Worm (Caenorhabditis elegans) whole organism, late embryonic: Measurements from ENCODE around the gene K01A12.2.

Source experiments
- C08G9.2 ChIP-seq: sonication (generic microtip); optimal IDR thresholded peaks from 2 replicates; lab custom pipeline; 2016; ENCODE audit warnings: mild to moderate bottlenecking, missing genetic modification characterization, moderate library complexity, missing compliant biosample characterization
- C38D4.7 ChIP-seq: fragments of 200-800 bp; sonication (Bioruptor generic); optimal IDR thresholded peaks from 2 replicates; lab custom pipeline; 2018; ENCODE audit warnings: mild to moderate bottlenecking, missing genetic modification characterization, moderate library complexity, missing compliant biosample characterization
- K02D7.2 ChIP-seq: sonication (generic microtip); optimal IDR thresholded peaks from 2 replicates; lab custom pipeline; 2017; ENCODE audit warnings: mild to moderate bottlenecking, missing genetic modification characterization, missing compliant biosample characterization
- K09A11.1 ChIP-seq: sonication (generic microtip); optimal IDR thresholded peaks from 2 replicates; lab custom pipeline; 2017; ENCODE audit warnings: antibody characterized with exemption, mild to moderate bottlenecking, missing genetic modification characterization, missing compliant biosample characterization; ENCODE audit not compliant: insufficient read depth
- ama-1 ChIP-seq: fragments of 150-350 bp; optimal IDR thresholded peaks from 2 replicates; lab custom pipeline; 2014
- ceh-18 ChIP-seq: sonication (generic microtip); optimal IDR thresholded peaks from 2 replicates; lab custom pipeline; 2016; ENCODE audit warnings: missing genetic modification characterization, missing compliant biosample characterization
- ceh-19 ChIP-seq: fragments of 200-800 bp; sonication (Bioruptor generic); optimal IDR thresholded peaks from 2 replicates; lab custom pipeline; 2018; ENCODE audit warnings: mild to moderate bottlenecking, missing genetic modification characterization, missing compliant biosample characterization
- ceh-30 ChIP-seq: fragments of 150-350 bp; optimal IDR thresholded peaks from 2 replicates; lab custom pipeline; 2014; ENCODE audit warnings: missing biosample characterization, missing genetic modification characterization
- ceh-31 ChIP-seq: sonication (generic microtip); optimal IDR thresholded peaks from 2 replicates; lab custom pipeline; 2016; ENCODE audit warnings: missing genetic modification characterization, missing compliant biosample characterization
- ceh-48 ChIP-seq: sonication (generic microtip); optimal IDR thresholded peaks from 2 replicates; lab custom pipeline; 2016; ENCODE audit warnings: missing genetic modification characterization, inconsistent platforms, missing compliant biosample characterization
- che-1 ChIP-seq: sonication (generic microtip); optimal IDR thresholded peaks from 2 replicates; lab custom pipeline; 2016; ENCODE audit warnings: mild to moderate bottlenecking, missing genetic modification characterization, missing compliant biosample characterization
- dve-1 ChIP-seq: sonication (generic microtip); optimal IDR thresholded peaks from 2 replicates; lab custom pipeline; 2017; ENCODE audit warnings: antibody characterized with exemption, mild to moderate bottlenecking, missing genetic modification characterization, missing compliant biosample characterization
- elt-2 ChIP-seq: sonication (generic microtip); optimal IDR thresholded peaks from 2 replicates; lab custom pipeline; 2016; ENCODE audit warnings: missing genetic modification reagents, missing genetic modification characterization, missing compliant biosample characterization
- ets-4 ChIP-seq: sonication (generic microtip); optimal IDR thresholded peaks from 2 replicates; lab custom pipeline; 2016; ENCODE audit warnings: missing genetic modification characterization, missing compliant biosample characterization
- fax-1 ChIP-seq: sonication (generic microtip); optimal IDR thresholded peaks from 2 replicates; lab custom pipeline; 2016; ENCODE audit warnings: missing genotype, missing genetic modification characterization, missing compliant biosample characterization
- fkh-6 ChIP-seq: sonication (generic microtip); optimal IDR thresholded peaks from 2 replicates; lab custom pipeline; 2016; ENCODE audit warnings: missing genetic modification characterization, missing compliant biosample characterization
- gmeb-2 ChIP-seq: sonication (generic microtip); optimal IDR thresholded peaks from 2 replicates; lab custom pipeline; 2016; ENCODE audit warnings: missing genetic modification characterization, inconsistent platforms, missing compliant biosample characterization
- hlh-13 ChIP-seq: fragments of 200-800 bp; sonication (Bioruptor generic); optimal IDR thresholded peaks from 2 replicates; lab custom pipeline; 2018; ENCODE audit warnings: mild to moderate bottlenecking, missing genetic modification characterization, missing compliant biosample characterization
- hlh-6 ChIP-seq: sonication (generic microtip); optimal IDR thresholded peaks from 2 replicates; lab custom pipeline; 2016; ENCODE audit warnings: missing genotype, missing genetic modification characterization, missing compliant biosample characterization
- hlh-8 ChIP-seq: sonication (generic microtip); optimal IDR thresholded peaks from 2 replicates; lab custom pipeline; 2016; ENCODE audit warnings: missing genotype, missing genetic modification characterization, missing compliant biosample characterization
- madf-2 ChIP-seq: sonication (generic microtip); optimal IDR thresholded peaks from 2 replicates; lab custom pipeline; 2017; ENCODE audit warnings: missing genetic modification characterization, missing compliant biosample characterization
- mec-3 ChIP-seq: sonication (generic microtip); optimal IDR thresholded peaks from 2 replicates; lab custom pipeline; 2016; ENCODE audit warnings: borderline replicate concordance, missing genetic modification characterization, missing compliant biosample characterization
- nhr-11 ChIP-seq: fragments of 150-350 bp; optimal IDR thresholded peaks from 2 replicates; lab custom pipeline; 2014; ENCODE audit warnings: missing biosample characterization, missing genetic modification characterization
- nhr-232 ChIP-seq: sonication (generic microtip); optimal IDR thresholded peaks from 2 replicates; lab custom pipeline; 2016; ENCODE audit warnings: missing genetic modification characterization, missing compliant biosample characterization
- pag-3 ChIP-seq: sonication (generic microtip); optimal IDR thresholded peaks from 2 replicates; lab custom pipeline; 2016; ENCODE audit warnings: missing compliant biosample characterization, missing genetic modification characterization, borderline replicate concordance
- pax-1 ChIP-seq: fragments of 150-350 bp; optimal IDR thresholded peaks from 2 replicates; lab custom pipeline; 2014; ENCODE audit warnings: missing biosample characterization, missing genetic modification characterization
- pha-2 ChIP-seq: sonication (generic microtip); optimal IDR thresholded peaks from 2 replicates; lab custom pipeline; 2017; ENCODE audit warnings: mild to moderate bottlenecking, missing genetic modification characterization, missing compliant biosample characterization
- pha-4 ChIP-seq: fragments of 150-350 bp; optimal IDR thresholded peaks from 2 replicates; lab custom pipeline; 2018; ENCODE audit warnings: missing biosample characterization, missing genetic modification reagents, missing genetic modification characterization
- pqm-1 ChIP-seq: sonication (generic microtip); optimal IDR thresholded peaks from 2 replicates; lab custom pipeline; 2016; ENCODE audit warnings: missing genetic modification characterization, missing compliant biosample characterization
- pros-1 ChIP-seq: fragments of 150-350 bp; optimal IDR thresholded peaks from 2 replicates; lab custom pipeline; 2014; ENCODE audit warnings: missing biosample characterization, missing genetic modification reagents, missing genetic modification characterization
- rnt-1 ChIP-seq: sonication (generic microtip); optimal IDR thresholded peaks from 2 replicates; lab custom pipeline; 2016; ENCODE audit warnings: missing genetic modification characterization, missing compliant biosample characterization
- sdc-2 ChIP-seq: sonication (generic microtip); optimal IDR thresholded peaks from 2 replicates; lab custom pipeline; 2016; ENCODE audit warnings: missing genotype, missing genetic modification characterization, missing compliant biosample characterization
- sox-2 ChIP-seq: fragments of 200-800 bp; sonication (Bioruptor generic); IDR thresholded peaks from 2 replicates; pipeline ENCODE4 v1.3.6; 2022; ENCODE audit warnings: missing genetic modification reagents, missing genetic modification characterization, missing compliant biosample characterization
- syd-9 ChIP-seq: sonication (generic microtip); optimal IDR thresholded peaks from 2 replicates; lab custom pipeline; 2016; ENCODE audit warnings: mild to moderate bottlenecking, missing genetic modification characterization, moderate library complexity, missing compliant biosample characterization
- ttx-3 ChIP-seq: sonication (generic microtip); optimal IDR thresholded peaks from 2 replicates; lab custom pipeline; 2016; ENCODE audit warnings: missing genetic modification reagents, missing genetic modification characterization, missing compliant biosample characterization
- unc-42 ChIP-seq: sonication (generic microtip); optimal IDR thresholded peaks from 2 replicates; lab custom pipeline; 2016; ENCODE audit warnings: missing genotype, missing genetic modification characterization, missing compliant biosample characterization
- unc-55 ChIP-seq: sonication (generic microtip); optimal IDR thresholded peaks from 2 replicates; lab custom pipeline; 2017; ENCODE audit warnings: missing biosample characterization, missing genetic modification reagents, missing genetic modification characterization
- unc-86 ChIP-seq: sonication (generic microtip); optimal IDR thresholded peaks from 2 replicates; lab custom pipeline; 2016; ENCODE audit warnings: missing genetic modification characterization, missing compliant biosample characterization
- zip-5 ChIP-seq: sonication (generic microtip); optimal IDR thresholded peaks from 2 replicates; lab custom pipeline; 2016; ENCODE audit warnings: missing genetic modification characterization, missing compliant biosample characterization
- ztf-16 ChIP-seq: sonication (generic microtip); optimal IDR thresholded peaks from 2 replicates; lab custom pipeline; 2017; ENCODE audit warnings: missing genetic modification characterization, missing compliant biosample characterization

Gene K01A12.2

ce11 chrX:8646287-8646686, 33.1 kb downstream of the K01A12.2 start (continued):
- TF ChIP-seq unc-55 (no peak), gmeb-2 (tag; lab: Kevin White, UChicago) (peak; percentile 53), madf-2 (peak; percentile 24), C08G9.2 (tag; lab: Kevin White, UChicago) (peak; percentile 66), ceh-18 (peak; percentile 29), rnt-1 (tag; lab: Kevin White, UChicago) (peak; percentile 21), nhr-232 (tag; lab: Kevin White, UChicago) (peak; percentile 68), hlh-8 (tag; lab: Kevin White, UChicago) (no peak), zip-5 (tag; lab: Kevin White, UChicago) (peak; percentile 45), K02D7.2 (tag; lab: Kevin White, UChicago) (peak; percentile 56), pros-1 (tag; lab: Kevin White, UChicago) (no peak), dve-1 (tag; lab: Kevin White, UChicago) (peak; percentile 17), nhr-11 (tag; lab: Kevin White, UChicago) (no peak), hlh-13 (GFP tag; lab: Kevin White, UChicago) (peak; percentile 5), pha-4 (tag; lab: Kevin White, UChicago) (no peak), pax-1 (tag; lab: Kevin White, UChicago) (no peak), ama-1 (lab: Kevin White, UChicago) (no peak)

ce11 chrX:8646997-8647396, 33.8 kb downstream of the K01A12.2 start, which contains the start of gene F12D9.2:
Gene F12D9.2 (minus strand): TSS chrX:8647097.
- TF ChIP-seq hlh-6 (tag; lab: Kevin White, UChicago) = no peak
- no peak for TF ChIP-seq unc-86 (tag; lab: Kevin White, UChicago)
- TF ChIP-seq rnt-1 (tag; lab: Kevin White, UChicago) = no peak
- TF ChIP-seq ttx-3 (tag; lab: Kevin White, UChicago) = no peak
- no peak for TF ChIP-seq pha-4 (tag; lab: Kevin White, UChicago)
- TF ChIP-seq pag-3 (tag; lab: Kevin White, UChicago) = no peak
- TF ChIP-seq dve-1 (tag; lab: Kevin White, UChicago) = no peak
- no peak for TF ChIP-seq ceh-30
- TF ChIP-seq sox-2 (GFP tag; lab: Robert Waterston, UW) = no peak
- TF ChIP-seq fkh-6 (tag; lab: Kevin White, UChicago) = no peak
- TF ChIP-seq syd-9 (tag; lab: Kevin White, UChicago) = no peak
- no peak for TF ChIP-seq pha-2 (tag; lab: Kevin White, UChicago)
- no peak for TF ChIP-seq pqm-1 (tag; lab: Kevin White, UChicago)
- no peak for TF ChIP-seq ztf-16 (tag; lab: Kevin White, UChicago)
- no peak for TF ChIP-seq fax-1 (tag; lab: Kevin White, UChicago)
- no peak for TF ChIP-seq mec-3
- TF ChIP-seq K02D7.2 (tag; lab: Kevin White, UChicago) = no peak
- no peak for TF ChIP-seq ceh-48
- TF ChIP-seq sdc-2 = no peak

- TF ChIP-seq ceh-19 (GFP tag; lab: Kevin White, UChicago) (no peak), ets-4 (tag; lab: Kevin White, UChicago) (no peak), unc-42 (peak; percentile 90), K09A11.1 (tag; lab: Kevin White, UChicago) (no peak), ceh-31 (tag; lab: Kevin White, UChicago) (peak; percentile 20)
Observed at ce11 chrX:8648582-8648981, 35.4 kb downstream of the K01A12.2 start.

ce11 chrX:8650535-8650934, 37.4 kb downstream of the K01A12.2 start:
- TF ChIP-seq che-1 (tag; lab: Kevin White, UChicago) (peak; percentile 31), C38D4.7 (GFP tag; lab: Kevin White, UChicago) (peak; percentile 18), elt-2 (tag; lab: Kevin White, UChicago) (peak; percentile 0), K02D7.2 (tag; lab: Kevin White, UChicago) (no peak), pax-1 (tag; lab: Kevin White, UChicago) (no peak), dve-1 (tag; lab: Kevin White, UChicago) (no peak)
